Worm (Caenorhabditis elegans) whole organism, L3 larva: ENCODE results near the gene npax-2.

ENCODE experiments used
- elt-2 ChIP-seq: sonication (generic microtip); optimal IDR thresholded peaks from 2 replicates; lab custom pipeline; 2016; ENCODE audit warnings: missing genetic modification reagents, mild to moderate bottlenecking, missing genetic modification characterization, missing compliant biosample characterization
- fkh-2 ChIP-seq: fragments of 150-350 bp; optimal IDR thresholded peaks from 2 replicates; lab custom pipeline; 2014; ENCODE audit warnings: missing biosample characterization, missing genetic modification reagents, missing genetic modification characterization
- nhr-28 ChIP-seq: fragments of 150-350 bp; optimal IDR thresholded peaks from 2 replicates; lab custom pipeline; 2014; ENCODE audit warnings: missing biosample characterization, missing genetic modification characterization
- pqm-1 ChIP-seq: fragments of 150-350 bp; optimal IDR thresholded peaks from 2 replicates; lab custom pipeline; 2017; ENCODE audit warnings: missing biosample characterization, missing genetic modification characterization, inconsistent platforms
- skn-1 ChIP-seq: fragments of 150-350 bp; optimal IDR thresholded peaks from 2 replicates; lab custom pipeline; 2014; ENCODE audit warnings: missing biosample characterization, missing genetic modification characterization
- unc-62 ChIP-seq: fragments of 150-350 bp; sonication (generic microtip); optimal IDR thresholded peaks from 4 replicates; lab custom pipeline; 2014; ENCODE audit warnings: missing biosample characterization, missing genetic modification reagents, missing genetic modification characterization

DNA sequence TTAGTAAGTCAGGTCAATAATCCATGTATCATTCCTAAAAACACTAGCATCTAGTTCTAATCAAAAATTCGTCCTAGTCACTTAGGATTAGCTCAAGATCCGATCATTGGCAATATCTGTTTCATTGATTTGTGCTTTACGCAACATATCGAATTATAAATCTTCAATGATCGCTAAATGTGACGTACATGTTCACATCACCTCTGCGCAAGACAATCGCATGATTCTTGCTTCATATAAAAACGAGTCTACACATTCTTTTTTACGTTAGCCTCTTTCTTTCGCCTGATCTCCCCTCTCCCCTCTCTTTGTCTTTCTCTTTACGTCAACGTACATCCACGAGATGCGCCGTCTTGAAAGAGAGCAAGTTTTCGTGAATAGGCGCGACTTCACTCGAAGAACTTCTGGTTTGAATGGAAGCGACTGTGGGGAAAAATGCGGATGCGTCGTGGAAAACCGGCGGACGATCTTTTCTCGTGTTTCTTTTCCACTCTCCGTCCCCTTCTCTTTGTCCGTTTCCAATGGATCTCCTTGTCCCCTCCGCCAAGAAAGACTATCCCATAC, 33.5 kb downstream of the npax-2 start:
- TF ChIP-seq fkh-2 (tag; lab: Kevin White, UChicago) (no peak), unc-62 (GFP tag; lab: Kevin White, UChicago) (no peak), nhr-28 (no peak), skn-1 (tag; lab: Kevin White, UChicago) (no peak), elt-2 (tag; lab: Kevin White, UChicago) (no peak), pqm-1 (no peak)
